Fruit fly (Drosophila melanogaster): ENCODE measurements around the gene Hibch.

Gene Hibch

dm6 chr3R:15310695-15311094 is 46.3 kb upstream of the Hibch start (continued):
- TF ChIP-seq ind (GFP tag; optimal IDR thresholded peaks at IDR 0.05): no peak
- no peak for TF ChIP-seq Myb (GFP tag; optimal IDR thresholded peaks at IDR 0.05)
- TF ChIP-seq sd (tag; optimal IDR thresholded peaks at IDR 0.05): peak; percentile 36
- no peak for TF ChIP-seq sens-2 (GFP tag; IDR thresholded peaks at IDR 0.05)
- TF ChIP-seq maf-S (GFP tag; optimal IDR thresholded peaks at IDR 0.05): no peak
- TF ChIP-seq repo (GFP tag; optimal IDR thresholded peaks at IDR 0.05): no peak
- TF ChIP-seq D19A (tag; optimal IDR thresholded peaks at IDR 0.05): no peak
- no peak for TF ChIP-seq Vsx1 (GFP tag; optimal IDR thresholded peaks at IDR 0.05)
- TF ChIP-seq D19B (GFP tag; optimal IDR thresholded peaks at IDR 0.05): no peak
- no peak for TF ChIP-seq CG10543 (GFP tag; optimal IDR thresholded peaks at IDR 0.05)
- no peak for TF ChIP-seq zfh1 (GFP tag; IDR thresholded peaks at IDR 0.05)
- TF ChIP-seq sqz (GFP tag; optimal IDR thresholded peaks at IDR 0.05): no peak
- no peak for TF ChIP-seq CG1602 (GFP tag; optimal IDR thresholded peaks at IDR 0.05)

dm6 chr3R:15313836-15314235 is 43.2 kb upstream of the Hibch start:
- no peak for TF ChIP-seq tgo (GFP tag; IDR thresholded peaks at IDR 0.05)
- no peak for TF ChIP-seq phol (tag; optimal IDR thresholded peaks at IDR 0.05)
- TF ChIP-seq Fer1 (GFP tag; optimal IDR thresholded peaks at IDR 0.05): no peak
- no peak for TF ChIP-seq CG12219 (GFP tag; optimal IDR thresholded peaks at IDR 0.05)
- peak in 1 of 2 experiments; percentile 96 for TF ChIP-seq Hr78 (GFP tag; optimal IDR thresholded peaks at IDR 0.05)
- TF ChIP-seq zen (tag; optimal IDR thresholded peaks at IDR 0.05): no peak
- TF ChIP-seq so (GFP tag; IDR thresholded peaks at IDR 0.05): no peak
- peak; percentile 28 for TF ChIP-seq zf30C (GFP tag; optimal IDR thresholded peaks at IDR 0.05)
- TF ChIP-seq CG6791 (GFP tag; IDR thresholded peaks at IDR 0.05; ENCODE audit: partially characterized antibody): no peak
- no peak for TF ChIP-seq jing (GFP tag; optimal IDR thresholded peaks at IDR 0.05)
- TF ChIP-seq Med (GFP tag): peak; percentile 22
- TF ChIP-seq org-1 (GFP tag; optimal IDR thresholded peaks at IDR 0.05): no peak
- TF ChIP-seq Ets65A (GFP tag): peak; percentile 66
- TF ChIP-seq Xrp1 (GFP tag; IDR thresholded peaks at IDR 0.05): no peak
- TF ChIP-seq CG1832 (GFP tag; optimal IDR thresholded peaks at IDR 0.05): peak; percentile 22
- TF ChIP-seq mld (GFP tag; IDR thresholded peaks at IDR 0.05; ENCODE audit: partially characterized antibody): no peak

DNA sequence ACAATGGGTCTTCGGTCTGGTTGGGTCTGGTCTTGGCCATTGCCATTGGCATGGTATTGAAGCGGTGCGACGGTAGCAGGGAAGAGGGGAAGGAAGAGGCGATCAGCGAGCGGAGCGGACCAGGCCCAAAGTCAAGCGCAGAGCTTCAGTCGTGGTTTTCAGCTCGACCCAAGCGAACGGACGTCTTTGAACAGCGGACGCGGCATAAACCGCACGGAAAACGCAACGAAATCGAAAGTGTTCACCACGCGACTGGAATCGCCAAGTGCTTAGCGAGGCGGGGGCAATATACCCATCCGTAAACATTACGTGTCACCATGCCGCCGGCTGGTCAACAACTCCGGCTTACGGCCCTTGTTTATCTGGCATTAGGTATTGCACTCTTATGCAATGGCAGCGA is 40.7 kb upstream of the Hibch start, which contains the start of gene CG14866:
Gene CG14866 (plus strand): TSS at position 146 of the 400 bp plus-strand sequence.
- no peak for TF ChIP-seq CG9797 (GFP tag; optimal IDR thresholded peaks at IDR 0.05)
- 0 out of 3 replicates have a peak, but pooled peaks have one; percentile 29 for TF ChIP-seq HLH4C (GFP tag; IDR thresholded peaks at IDR 0.05; ENCODE audit: partially characterized antibody)
- TF ChIP-seq Hmr (GFP tag; optimal IDR thresholded peaks at IDR 0.05): no peak
- no peak for TF ChIP-seq wdn (GFP tag; IDR thresholded peaks at IDR 0.05)
- no peak for TF ChIP-seq jing (GFP tag; optimal IDR thresholded peaks at IDR 0.05)
- 0 out of 2 replicates have a peak, but pooled peaks have one; percentile 2 for TF ChIP-seq Drgx (GFP tag; IDR thresholded peaks at IDR 0.05)
- TF ChIP-seq CG18599 (GFP tag; optimal IDR thresholded peaks at IDR 0.05): no peak
- TF ChIP-seq Hr39 (optimal IDR thresholded peaks at IDR 0.05): no peak
- TF ChIP-seq CG15011 (GFP tag; optimal IDR thresholded peaks at IDR 0.05): no peak
- no peak for TF ChIP-seq CkIIα-i1 (GFP tag; IDR thresholded peaks at IDR 0.05)
- TF ChIP-seq Aef1 (GFP tag; IDR thresholded peaks at IDR 0.05): no peak
- no peak for TF ChIP-seq Dek (tag; optimal IDR thresholded peaks at IDR 0.05)
- TF ChIP-seq slbo (GFP tag; IDR thresholded peaks at IDR 0.05): no peak
- no peak for TF ChIP-seq pan (optimal IDR thresholded peaks at IDR 0.05)
- TF ChIP-seq pan (GFP tag; optimal IDR thresholded peaks at IDR 0.05 in 1 of 2, IDR thresholded peaks at IDR 0.05 in 1 of 2): no peak
- no peak for TF ChIP-seq Myb (GFP tag; optimal IDR thresholded peaks at IDR 0.05)
- no peak for TF ChIP-seq tio (GFP tag; optimal IDR thresholded peaks at IDR 0.05)
- TF ChIP-seq ATbp (GFP tag; optimal IDR thresholded peaks at IDR 0.05): no peak
- TF ChIP-seq CG32767 (GFP tag; IDR thresholded peaks at IDR 0.05): no peak
- peak in 1 of 2 experiments; percentile 15 for TF ChIP-seq Pdp1 (GFP tag; optimal IDR thresholded peaks at IDR 0.05)
- TF ChIP-seq sd (tag; optimal IDR thresholded peaks at IDR 0.05): no peak
- TF ChIP-seq z (GFP tag; IDR thresholded peaks at IDR 0.05): no peak
- 0 out of 3 replicates have a peak, but pooled peaks have one; percentile 15 for TF ChIP-seq ci (GFP tag; IDR thresholded peaks at IDR 0.05)
- TF ChIP-seq pros (GFP tag; optimal IDR thresholded peaks at IDR 0.05): no peak
